Worm (Caenorhabditis elegans): Measurements from ENCODE around the gene C55C3.8.

- no peak for TF ChIP-seq tab-1 (GFP tag; IDR thresholded peaks at IDR 0.05)
- TF ChIP-seq ztf-23 (GFP tag; IDR thresholded peaks at IDR 0.05) = no peak
- TF ChIP-seq med-1 (GFP tag; optimal IDR thresholded peaks at IDR 0.05; ENCODE audit: insufficient read depth) = no peak
- no peak for TF ChIP-seq klf-2 (GFP tag; conservative IDR thresholded peaks at IDR 0.05)
- no peak for TF ChIP-seq flt-1 (GFP tag; IDR thresholded peaks at IDR 0.05)
- no peak for TF ChIP-seq ztf-29 (GFP tag; IDR thresholded peaks at IDR 0.05)
- TF ChIP-seq T22C8.4 (GFP tag; IDR thresholded peaks at IDR 0.05) = no peak
Measured at ce11 chrIV:5700372-5700771, 9.5 kb downstream of the C55C3.8 start.
